Worm (Caenorhabditis elegans): ENCODE measurements around the gene F14H12.7.

ce11 chrX:4386493-4386892, 24.1 kb upstream of the F14H12.7 start:
- TF ChIP-seq nhr-12 (tag; optimal IDR thresholded peaks at IDR 0.05) (no peak), unc-39 (tag; optimal IDR thresholded peaks at IDR 0.05) (no peak), R02D3.7 (tag; optimal IDR thresholded peaks at IDR 0.05) (no peak), nhr-77 (tag; optimal IDR thresholded peaks at IDR 0.05) (no peak), unc-62 (GFP tag; optimal IDR thresholded peaks at IDR 0.05) (no peak), snpc-4 (tag; optimal IDR thresholded peaks at IDR 0.05) (no peak), blmp-1 (tag; optimal IDR thresholded peaks at IDR 0.05; ENCODE audit: insufficient read depth) (no peak)

Measured in whole organism, L2 larva.